Fruit fly (Drosophila melanogaster) whole organism, embryonic: Measurements from ENCODE around the gene Ant2.

Experiments used
- Atf3 ChIP-seq: fragments of 200-800 bp; sonication (Bioruptor generic); optimal IDR thresholded peaks from 3 replicates; lab custom pipeline; 2016; ENCODE audit warnings: missing biosample characterization, missing genetic modification characterization
- Awh ChIP-seq: fragments of 200-800 bp; sonication (Bioruptor generic); IDR thresholded peaks from 2 replicates; pipeline ENCODE4, ENCODE4 v1.3.6; 2022; ENCODE audit warnings: missing biosample characterization, missing genetic modification characterization
- CG10209 ChIP-seq: fragments of 200-800 bp; sonication (Bioruptor generic); optimal IDR thresholded peaks from 3 replicates; lab custom pipeline; 2017; ENCODE audit warnings: missing biosample characterization, mild to moderate bottlenecking, missing genetic modification characterization, missing genetic modification reagents
- CG10959 ChIP-seq: fragments of 200-800 bp; sonication (Bioruptor generic); IDR thresholded peaks from 2 replicates; pipeline ENCODE4 v1.3.6; 2022; ENCODE audit warnings: missing biosample characterization, missing genetic modification characterization
- CG11085 ChIP-seq: fragments of 200-800 bp; sonication (Bioruptor generic); IDR thresholded peaks from 2 replicates; pipeline ENCODE4 v1.3.6; 2022; ENCODE audit warnings: missing biosample characterization, missing genetic modification characterization
- CG11093 ChIP-seq: fragments of 200-800 bp; sonication (Bioruptor generic); IDR thresholded peaks from 3 replicates; pipeline ENCODE4 v1.3.6; 2022; ENCODE audit warnings: missing biosample characterization, missing genetic modification characterization
- CG11723 ChIP-seq: fragments of 200-800 bp; sonication (Bioruptor generic); optimal IDR thresholded peaks from 2 replicates; lab custom pipeline; 2017; ENCODE audit warnings: missing biosample characterization, mild to moderate bottlenecking, missing genetic modification characterization
- CG12219 ChIP-seq: fragments of 200-800 bp; sonication (Bioruptor generic); optimal IDR thresholded peaks from 3 replicates; lab custom pipeline; 2018; ENCODE audit warnings: missing biosample characterization, mild to moderate bottlenecking, missing genetic modification characterization
- CG13287 ChIP-seq: fragments of 200-800 bp; sonication (Bioruptor generic); IDR thresholded peaks from 2 replicates; pipeline ENCODE4 v1.3.6; 2022; ENCODE audit warnings: missing biosample characterization, missing genetic modification characterization; ENCODE audit not compliant: partially characterized antibody
- CG14050 ChIP-seq: fragments of 200-800 bp; sonication (Bioruptor generic); IDR thresholded peaks from 3 replicates; pipeline ENCODE4 v1.3.6; 2022; ENCODE audit warnings: missing biosample characterization, missing genetic modification characterization
- CG15601 ChIP-seq: fragments of 200-800 bp; sonication (Bioruptor generic); optimal IDR thresholded peaks from 3 replicates; lab custom pipeline; 2019; ENCODE audit warnings: missing biosample characterization, mild to moderate bottlenecking, missing genetic modification characterization, moderate library complexity
- CG1792 ChIP-seq: fragments of 200-800 bp; sonication (Bioruptor generic); optimal IDR thresholded peaks from 2 replicates; lab custom pipeline; 2016; ENCODE audit warnings: missing biosample characterization, missing genetic modification characterization
- CG18476 ChIP-seq: fragments of 200-800 bp; sonication (Bioruptor generic); optimal IDR thresholded peaks from 2 replicates; lab custom pipeline; 2016; ENCODE audit warnings: missing biosample characterization, mild to moderate bottlenecking, missing genetic modification characterization
- CG30020 ChIP-seq: fragments of 200-800 bp; optimal IDR thresholded peaks from 2 replicates; lab custom pipeline; 2019; ENCODE audit warnings: missing biosample characterization, mild to moderate bottlenecking, missing genetic modification characterization, moderate library complexity
- CG3726 ChIP-seq: fragments of 200-800 bp; sonication (Bioruptor generic); IDR thresholded peaks from 3 replicates; pipeline ENCODE4, ENCODE4 v1.3.6; 2022; ENCODE audit warnings: missing biosample characterization, missing genetic modification characterization
- CG4404 ChIP-seq: fragments of 200-800 bp; sonication (Bioruptor generic); IDR thresholded peaks from 2 replicates; pipeline ENCODE4 v1.3.6; 2022; ENCODE audit warnings: missing biosample characterization, missing genetic modification characterization
- CG4617 ChIP-seq: fragments of 200-800 bp; sonication (Bioruptor generic); optimal IDR thresholded peaks from 3 replicates; lab custom pipeline; 2016; ENCODE audit warnings: missing biosample characterization, missing genetic modification characterization, borderline replicate concordance
- CG7786 ChIP-seq: fragments of 200-800 bp; sonication (Bioruptor generic); optimal IDR thresholded peaks from 2 replicates; lab custom pipeline; 2016; ENCODE audit warnings: missing biosample characterization, missing genetic modification characterization
- CG7987 ChIP-seq: fragments of 200-800 bp; sonication (Bioruptor generic); optimal IDR thresholded peaks from 2 replicates; lab custom pipeline; 2018; ENCODE audit warnings: missing biosample characterization, mild to moderate bottlenecking, missing genetic modification characterization, moderate library complexity
- D19A ChIP-seq: fragments of 200-800 bp; optimal IDR thresholded peaks from 3 replicates; lab custom pipeline; 2019; ENCODE audit warnings: missing biosample characterization, mild to moderate bottlenecking, missing genetic modification characterization, moderate library complexity
- Doc2 ChIP-seq: fragments of 200-800 bp; sonication (Bioruptor generic); IDR thresholded peaks from 2 replicates; pipeline ENCODE4 v1.3.6; 2022; ENCODE audit warnings: missing biosample characterization, missing genetic modification characterization
- ERR ChIP-seq: fragments of 200-800 bp; sonication (Bioruptor generic); optimal IDR thresholded peaks from 2 replicates; lab custom pipeline; 2016; ENCODE audit warnings: missing biosample characterization, missing genetic modification characterization
- Elba2 ChIP-seq: fragments of 200-800 bp; sonication (Bioruptor generic); optimal IDR thresholded peaks from 3 replicates; lab custom pipeline; 2016; ENCODE audit warnings: missing biosample characterization, missing genetic modification characterization
- Ets97D ChIP-seq: fragments of 200-800 bp; sonication (Bioruptor generic); optimal IDR thresholded peaks from 3 replicates; lab custom pipeline; 2016; ENCODE audit warnings: missing biosample characterization, missing genetic modification characterization
- Hr51 ChIP-seq, 2 experiments: fragments of 200-800 bp; sonication (Bioruptor generic); optimal IDR thresholded peaks; 2 replicates in 1 of 2; 3 replicates in 1 of 2; lab custom pipeline; 2016 to 2018; ENCODE audit warnings: missing biosample characterization in 2 of 2, missing genetic modification characterization in 2 of 2, mild to moderate bottlenecking in 1 of 2, moderate library complexity in 1 of 2
- NC2β ChIP-seq: fragments of 200-800 bp; sonication (Bioruptor generic); optimal IDR thresholded peaks from 2 replicates; lab custom pipeline; 2016; ENCODE audit warnings: missing biosample characterization, missing genetic modification characterization
- Opbp ChIP-seq: fragments of 200-800 bp; sonication (Bioruptor generic); IDR thresholded peaks from 3 replicates; pipeline ENCODE4 v1.3.6; 2022; ENCODE audit warnings: missing biosample characterization, missing genetic modification characterization; ENCODE audit not compliant: partially characterized antibody
- Sry-δ ChIP-seq: fragments of 200-800 bp; sonication (Bioruptor generic); optimal IDR thresholded peaks from 2 replicates; lab custom pipeline; 2016; ENCODE audit warnings: missing biosample characterization, missing genetic modification characterization
- Stat92E ChIP-seq, 3 experiments: fragments of >200 bp in 2 of 3; fragments of 200-800 bp in 1 of 3; sonication (Bioruptor generic) in 1 of 3; optimal IDR thresholded peaks; 2 replicates each; lab custom pipeline; 2017 to 2019; ENCODE audit warnings: missing biosample characterization in 3 of 3, missing genetic modification characterization in 3 of 3, mild to moderate bottlenecking in 1 of 3, moderate library complexity in 1 of 3
- abd-A ChIP-seq: fragments of 200-800 bp; sonication (Bioruptor generic); optimal IDR thresholded peaks from 3 replicates; lab custom pipeline; 2019; ENCODE audit warnings: missing biosample characterization, mild to moderate bottlenecking, missing genetic modification characterization, moderate library complexity
- cas ChIP-seq: fragments of 200-800 bp; sonication (Bioruptor generic); IDR thresholded peaks from 2 replicates; pipeline ENCODE4 v1.3.6; 2022; ENCODE audit warnings: missing biosample characterization, missing genetic modification characterization
- caup ChIP-seq: fragments of 200-800 bp; sonication (Bioruptor generic); optimal IDR thresholded peaks from 3 replicates; lab custom pipeline; 2017; ENCODE audit warnings: missing biosample characterization, mild to moderate bottlenecking, missing genetic modification characterization, moderate library complexity; ENCODE audit not compliant: severe bottlenecking
- ci ChIP-seq: fragments of 200-800 bp; sonication (Bioruptor generic); IDR thresholded peaks from 3 replicates; pipeline ENCODE4 v1.3.6; 2022; ENCODE audit warnings: missing biosample characterization, missing genetic modification characterization
- dm ChIP-seq: fragments of 200-800 bp; sonication (Bioruptor generic); optimal IDR thresholded peaks from 3 replicates; lab custom pipeline; 2016; ENCODE audit warnings: missing biosample characterization, missing genetic modification characterization
- gsb ChIP-seq: fragments of 200-800 bp; sonication (Bioruptor generic); IDR thresholded peaks from 2 replicates; pipeline ENCODE4 v1.3.6; 2022; ENCODE audit warnings: missing biosample characterization, missing genetic modification characterization
- hth ChIP-seq: fragments of >200 bp; optimal IDR thresholded peaks from 2 replicates; lab custom pipeline; 2017; ENCODE audit warnings: inconsistent platforms
- jumu ChIP-seq: fragments of 200-800 bp; sonication (Bioruptor generic); optimal IDR thresholded peaks from 3 replicates; lab custom pipeline; 2016; ENCODE audit warnings: missing biosample characterization, missing genetic modification characterization
- lab ChIP-seq: fragments of 200-800 bp; sonication (Bioruptor generic); optimal IDR thresholded peaks from 3 replicates; lab custom pipeline; 2017; ENCODE audit warnings: missing biosample characterization, missing genetic modification characterization, mild to moderate bottlenecking, moderate library complexity, missing genetic modification reagents
- nau ChIP-seq: fragments of 200-800 bp; sonication (Bioruptor generic); optimal IDR thresholded peaks from 3 replicates; lab custom pipeline; 2017; ENCODE audit warnings: missing biosample characterization, mild to moderate bottlenecking, missing genetic modification characterization, missing genetic modification reagents
- odd ChIP-seq: fragments of 200-800 bp; sonication (Bioruptor generic); optimal IDR thresholded peaks from 2 replicates; lab custom pipeline; 2017; ENCODE audit warnings: missing biosample characterization, mild to moderate bottlenecking, missing genetic modification characterization
- phol ChIP-seq: fragments of 200-800 bp; sonication (Bioruptor generic); optimal IDR thresholded peaks from 3 replicates; lab custom pipeline; 2018; ENCODE audit warnings: missing biosample characterization, mild to moderate bottlenecking, missing genetic modification characterization, moderate library complexity
- pita ChIP-seq: fragments of 200-800 bp; sonication (Bioruptor generic); optimal IDR thresholded peaks from 2 replicates; lab custom pipeline; 2017; ENCODE audit warnings: missing biosample characterization, mild to moderate bottlenecking, missing genetic modification characterization
- pros ChIP-seq: fragments of 200-800 bp; sonication (Bioruptor generic); optimal IDR thresholded peaks from 3 replicates; lab custom pipeline; 2019; ENCODE audit warnings: missing biosample characterization, mild to moderate bottlenecking, missing genetic modification characterization, moderate library complexity
- row ChIP-seq: fragments of 200-800 bp; sonication (Bioruptor generic); IDR thresholded peaks from 3 replicates; pipeline ENCODE4 v1.3.6; 2022; ENCODE audit warnings: missing biosample characterization, missing genetic modification characterization
- run ChIP-seq: fragments of 200-800 bp; sonication (Bioruptor generic); optimal IDR thresholded peaks from 3 replicates; lab custom pipeline; 2018; ENCODE audit warnings: missing biosample characterization, mild to moderate bottlenecking, missing genetic modification characterization
- sc ChIP-seq, 3 experiments: fragments of >200 bp in 2 of 3; fragments of 200-800 bp in 1 of 3; sonication (Bioruptor generic) in 1 of 3; optimal IDR thresholded peaks; 2 replicates in 2 of 3; 3 replicates in 1 of 3; lab custom pipeline; 2017; ENCODE audit warnings: mild to moderate bottlenecking in 1 of 3, missing biosample characterization in 1 of 3, missing genetic modification characterization in 1 of 3, missing genetic modification reagents in 1 of 3
- schlank ChIP-seq: fragments of 200-800 bp; sonication (Bioruptor generic); optimal IDR thresholded peaks from 2 replicates; lab custom pipeline; 2018; ENCODE audit warnings: missing biosample characterization, mild to moderate bottlenecking, missing genetic modification characterization
- sim ChIP-seq: fragments of 200-800 bp; sonication (Bioruptor generic); IDR thresholded peaks from 2 replicates; pipeline ENCODE4 v1.3.6; 2022; ENCODE audit warnings: missing biosample characterization, missing genetic modification characterization
- sug ChIP-seq: fragments of 200-800 bp; optimal IDR thresholded peaks from 2 replicates; lab custom pipeline; 2019; ENCODE audit warnings: missing biosample characterization, mild to moderate bottlenecking, missing genetic modification characterization, moderate library complexity
- z ChIP-seq: fragments of 200-800 bp; sonication (Bioruptor generic); IDR thresholded peaks from 3 replicates; pipeline ENCODE4 v1.3.6; 2022; ENCODE audit warnings: missing biosample characterization, missing genetic modification characterization

Ant2 gene

dm6 chrX:10738835-10739371 is 47.8 kb downstream of the Ant2 start (continued):
- TF ChIP-seq lab (GFP tag; lab: Kevin White, UChicago) (peak; percentile 49), Atf3 (GFP tag; lab: Kevin White, UChicago) (no peak), pros (peak; percentile 64), CG10959 (GFP tag; lab: Robert Waterston, UW) (no peak), Stat92E (GFP tag; optimal IDR thresholded peaks at IDR 0.05; lab: Kevin White, UChicago) (no peak), Elba2 (GFP tag; lab: Kevin White, UChicago) (no peak), odd (GFP tag; lab: Kevin White, UChicago) (no peak), CG18476 (no peak), hth (lab: Kevin White, UChicago) (no peak), Opbp (GFP tag; lab: Robert Waterston, UW) (0 out of 3 replicates have a peak, but pooled peaks have one; percentile 23), CG13287 (GFP tag; lab: Robert Waterston, UW) (peak; percentile 12; the same call in 1 of the 2 replicates), CG15601 (tag; lab: Kevin White, UChicago) (no peak), caup (GFP tag; lab: Kevin White, UChicago) (no peak), sug (tag; lab: Kevin White, UChicago) (no peak), Awh (no peak), gsb (GFP tag; lab: Robert Waterston, UW) (no peak), sim (GFP tag; lab: Robert Waterston, UW) (0 out of 2 replicates have a peak, but pooled peaks have one; percentile 34), Doc2 (GFP tag; lab: Robert Waterston, UW) (no peak), z (no peak), CG10209 (GFP tag; lab: Kevin White, UChicago) (peak; percentile 64), nau (GFP tag; lab: Kevin White, UChicago) (no peak), cas (GFP tag; lab: Robert Waterston, UW) (no peak), CG30020 (tag; lab: Kevin White, UChicago) (no peak), schlank (tag; lab: Kevin White, UChicago) (no peak), Hr51 (GFP tag; optimal IDR thresholded peaks at IDR 0.05; lab: Kevin White, UChicago) (no peak), CG11723 (GFP tag; lab: Kevin White, UChicago) (no peak), abd-A (peak; percentile 39), row (GFP tag; lab: Robert Waterston, UW) (no peak), CG4404 (no peak), CG1792 (GFP tag; lab: Kevin White, UChicago) (no peak), run (tag; lab: Kevin White, UChicago) (no peak), CG14050 (GFP tag; lab: Robert Waterston, UW) (no peak), phol (tag; lab: Kevin White, UChicago) (no peak), pita (GFP tag; lab: Kevin White, UChicago) (no peak), CG4617 (no peak), CG7786 (GFP tag; lab: Kevin White, UChicago) (no peak), jumu (GFP tag; lab: Kevin White, UChicago) (no peak), sc (optimal IDR thresholded peaks at IDR 0.05; lab: Kevin White, UChicago) (no peak), sc (GFP tag; optimal IDR thresholded peaks at IDR 0.05; lab: Kevin White, UChicago) (no peak), CG3726 (GFP tag; lab: Robert Waterston, UW) (no peak), Sry-δ (no peak), CG11093 (no peak), CG7987 (no peak), ci (GFP tag; lab: Robert Waterston, UW) (peak; percentile 50; the same call in 1 of the 3 replicates), dm (GFP tag; lab: Kevin White, UChicago) (peak; percentile 19), CG11085 (GFP tag; lab: Robert Waterston, UW) (no peak), CG12219 (GFP tag; lab: Kevin White, UChicago) (no peak), Ets97D (GFP tag; lab: Kevin White, UChicago) (no peak), ERR (GFP tag; lab: Kevin White, UChicago) (no peak), D19A (tag; lab: Kevin White, UChicago) (no peak), NC2β (GFP tag; lab: Kevin White, UChicago) (no peak)
